Worm (Caenorhabditis elegans): ENCODE results near the gene nas-1.
"Not testable (repeated sequence)": the region's sequence is repeated elsewhere in the genome, so short reads cannot be mapped to it uniquely, and the experiment has no call there.

ce11 chrIII:13448235-13448634 is 42.6 kb downstream of the nas-1 start:
- TF ChIP-seq ama-1 (optimal IDR thresholded peaks at IDR 0.05); sea-1 (GFP tag; conservative IDR thresholded peaks at IDR 0.05); aly-1 (tag; optimal IDR thresholded peaks at IDR 0.05); F13C5.2 (tag; optimal IDR thresholded peaks at IDR 0.05); flt-1 (GFP tag; IDR thresholded peaks at IDR 0.05); ceh-36 (tag; optimal IDR thresholded peaks at IDR 0.05); tbx-11 (GFP tag; IDR thresholded peaks at IDR 0.05); pes-1 (GFP tag; IDR thresholded peaks at IDR 0.05); scrt-1 (GFP tag; IDR thresholded peaks at IDR 0.05): not testable (repeated sequence)
